Fruit fly (Drosophila melanogaster) whole organism, adult: Measurements from ENCODE around the gene hop.

Experiments
- CG12768 ChIP-seq: fragments of 200-800 bp; sonication (Bioruptor generic); optimal IDR thresholded peaks from 2 replicates; lab custom pipeline; 2017; ENCODE audit warnings: missing biosample characterization, missing genetic modification characterization, mild to moderate bottlenecking, moderate library complexity, missing genetic modification reagents
- CG14711 ChIP-seq: fragments of 200-800 bp; sonication (Bioruptor generic); optimal IDR thresholded peaks from 2 replicates; lab custom pipeline; 2018; ENCODE audit warnings: missing biosample characterization, mild to moderate bottlenecking, missing genetic modification characterization, moderate library complexity
- CG5204 ChIP-seq: fragments of 200-800 bp; sonication (Bioruptor generic); optimal IDR thresholded peaks from 2 replicates; lab custom pipeline; 2016; ENCODE audit warnings: missing biosample characterization, missing genetic modification characterization
- CG7045 ChIP-seq: fragments of 200-800 bp; sonication (Bioruptor generic); optimal IDR thresholded peaks from 2 replicates; lab custom pipeline; 2017; ENCODE audit warnings: missing biosample characterization, mild to moderate bottlenecking, missing genetic modification characterization
- CG7101 ChIP-seq: fragments of 200-800 bp; sonication (Bioruptor generic); optimal IDR thresholded peaks from 2 replicates; lab custom pipeline; 2018; ENCODE audit warnings: missing biosample characterization, mild to moderate bottlenecking, missing genetic modification characterization, moderate library complexity
- Mnt ChIP-seq: fragments of 200-800 bp; sonication (Bioruptor generic); optimal IDR thresholded peaks from 2 replicates; lab custom pipeline; 2016; ENCODE audit warnings: missing biosample characterization, mild to moderate bottlenecking, missing genetic modification characterization
- cic ChIP-seq: fragments of 200-800 bp; sonication (Bioruptor generic); optimal IDR thresholded peaks from 2 replicates; lab custom pipeline; 2017; ENCODE audit warnings: missing biosample characterization, mild to moderate bottlenecking, missing genetic modification characterization, moderate library complexity
- kay ChIP-seq: fragments of 200-800 bp; sonication (Bioruptor generic); peaks from one replicate; lab custom pipeline; 2016; ENCODE audit warnings: missing biosample characterization, missing genetic modification characterization, borderline replicate concordance
- ovo ChIP-seq: fragments of 200-800 bp; sonication (Bioruptor generic); optimal IDR thresholded peaks from 2 replicates; lab custom pipeline; 2016; ENCODE audit warnings: missing biosample characterization, missing genetic modification characterization
- pad ChIP-seq: fragments of 200-800 bp; sonication (Bioruptor generic); optimal IDR thresholded peaks from 3 replicates; lab custom pipeline; 2017; ENCODE audit warnings: missing biosample characterization, missing genetic modification characterization, mild to moderate bottlenecking, moderate library complexity, missing genetic modification reagents
- tj ChIP-seq: fragments of 200-800 bp; sonication (Bioruptor generic); optimal IDR thresholded peaks from 3 replicates; lab custom pipeline; 2017; ENCODE audit warnings: missing biosample characterization, mild to moderate bottlenecking, missing genetic modification characterization, moderate library complexity

- no peak for TF ChIP-seq ovo (GFP tag; lab: Kevin White, UChicago)
- TF ChIP-seq CG5204 (GFP tag; lab: Kevin White, UChicago): no peak
- TF ChIP-seq kay: no peak
- no peak for TF ChIP-seq CG7045 (GFP tag; lab: Kevin White, UChicago)
- TF ChIP-seq tj: peak; percentile 44
- TF ChIP-seq cic (GFP tag; lab: Kevin White, UChicago): no peak
- TF ChIP-seq CG14711 (tag; lab: Kevin White, UChicago): peak; percentile 49
- peak; percentile 23 for TF ChIP-seq pad (GFP tag; lab: Kevin White, UChicago)
- peak; percentile 26 for TF ChIP-seq Mnt (GFP tag; lab: Kevin White, UChicago)
- TF ChIP-seq CG7101 (tag; lab: Kevin White, UChicago): peak; percentile 6
- TF ChIP-seq CG12768 (GFP tag; lab: Kevin White, UChicago): no peak
These were observed at the start of gene hop, which contains the start of gene Tim8 for dm6 chrX:11367783-11368509.
